Worm (Caenorhabditis elegans): ENCODE data around the gene F31E3.12.

DNA sequence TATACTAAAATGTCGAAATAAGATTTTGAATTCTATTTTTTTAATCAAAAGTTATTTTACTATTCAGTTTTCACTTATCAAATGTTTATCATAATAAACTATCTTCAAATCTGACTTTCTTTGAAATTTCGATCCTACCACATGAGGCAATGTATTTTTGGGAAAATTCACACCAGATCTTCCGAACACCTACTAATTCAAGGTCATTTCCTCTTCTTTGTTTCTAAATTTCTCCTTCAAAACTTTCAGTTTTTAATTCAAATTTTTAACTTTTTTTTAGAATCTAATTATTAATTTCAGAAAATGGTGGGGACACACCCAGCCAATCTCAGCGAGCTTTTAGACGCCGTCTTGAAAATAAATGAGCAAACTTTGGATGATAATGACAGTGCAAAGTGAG is 10.4 kb downstream of the F31E3.12 start, which contains the start of gene ceh-20:
- TF ChIP-seq tra-4 (tag; optimal IDR thresholded peaks at IDR 0.05) (no peak), ama-1 (optimal IDR thresholded peaks at IDR 0.05) (no peak), aly-1 (tag; optimal IDR thresholded peaks at IDR 0.05) (no peak), ceh-36 (tag; optimal IDR thresholded peaks at IDR 0.05) (no peak), F13C5.2 (tag; optimal IDR thresholded peaks at IDR 0.05) (no peak), hmbx-1 (tag; optimal IDR thresholded peaks at IDR 0.05) (no peak), hnd-1 (tag; optimal IDR thresholded peaks at IDR 0.05) (no peak), flt-1 (GFP tag; IDR thresholded peaks at IDR 0.05) (no peak), B0310.2 (tag; optimal IDR thresholded peaks at IDR 0.05) (no peak), tbx-11 (GFP tag; IDR thresholded peaks at IDR 0.05) (no peak), tbx-37 (GFP tag; conservative IDR thresholded peaks at IDR 0.05) (no peak), hmg-4 (GFP tag; optimal IDR thresholded peaks at IDR 0.05) (no peak), ceh-13 (GFP tag; optimal IDR thresholded peaks at IDR 0.05) (no peak), scrt-1 (GFP tag; IDR thresholded peaks at IDR 0.05) (no peak)

Data from whole organism, early embryonic.